Worm (Caenorhabditis elegans) whole organism, late embryonic: ENCODE results near the gene srg-31.

ENCODE experiments used
- dmd-4 ChIP-seq: sonication (generic microtip); optimal IDR thresholded peaks from 2 replicates; lab custom pipeline; 2016; ENCODE audit warnings: borderline replicate concordance, missing genetic modification characterization, missing compliant biosample characterization
- lin-11 ChIP-seq: fragments of 200-800 bp; sonication (Bioruptor generic); optimal IDR thresholded peaks from 2 replicates; lab custom pipeline; 2018; ENCODE audit warnings: mild to moderate bottlenecking, missing genetic modification characterization, missing compliant biosample characterization
- pqm-1 ChIP-seq: sonication (generic microtip); optimal IDR thresholded peaks from 2 replicates; lab custom pipeline; 2016; ENCODE audit warnings: missing genetic modification characterization, missing compliant biosample characterization

DNA sequence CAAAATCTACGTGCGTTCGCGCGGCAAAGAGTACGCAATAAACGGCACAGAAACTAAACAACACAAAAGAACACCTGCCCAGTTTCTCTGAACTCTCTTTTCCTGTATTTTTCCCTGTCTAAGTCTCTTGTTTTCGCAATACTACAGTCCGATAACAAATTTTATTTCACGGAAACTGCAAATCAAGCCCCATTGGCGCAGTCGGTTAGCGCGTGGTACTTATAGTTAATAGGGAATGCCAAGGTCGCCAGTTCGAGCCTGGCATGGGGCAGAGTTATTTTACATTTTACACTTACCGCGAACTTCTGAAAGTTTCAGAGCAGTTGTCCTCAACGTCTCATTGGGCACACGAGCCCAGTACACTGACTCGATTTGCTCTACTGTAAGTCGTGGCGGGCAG lies 36.4 kb downstream of the srg-31 start:
- TF ChIP-seq pqm-1 (tag; lab: Kevin White, UChicago) (no peak), lin-11 (no peak), dmd-4 (no peak)
